Worm (Caenorhabditis elegans) whole organism, L1 larva: ENCODE measurements around the gene F53C11.4.

Experiments
- ama-1 ChIP-seq: fragments of 150-350 bp; optimal IDR thresholded peaks from 2 replicates; lab custom pipeline; 2014
- mep-1 ChIP-seq: fragments of 150-350 bp; optimal IDR thresholded peaks from 2 replicates; lab custom pipeline; 2014; ENCODE audit warnings: missing biosample characterization, missing genetic modification characterization
- unc-98 ChIP-seq: fragments of 200-800 bp; sonication (Bioruptor generic); IDR thresholded peaks from 2 replicates; pipeline ENCODE4 v1.3.6; 2022; ENCODE audit warnings: missing genetic modification characterization, missing compliant biosample characterization

ce11 chrV:13738374-13738773 is 48.8 kb downstream of the F53C11.4 start, which contains the start of gene irg-5:
- TF ChIP-seq ama-1 (lab: Kevin White, UChicago) (no peak), unc-98 (GFP tag; lab: Robert Waterston, UW) (no peak), mep-1 (tag; lab: Kevin White, UChicago) (no peak)
